Fruit fly (Drosophila melanogaster): Measurements from ENCODE around the gene CG15160.

DNA sequence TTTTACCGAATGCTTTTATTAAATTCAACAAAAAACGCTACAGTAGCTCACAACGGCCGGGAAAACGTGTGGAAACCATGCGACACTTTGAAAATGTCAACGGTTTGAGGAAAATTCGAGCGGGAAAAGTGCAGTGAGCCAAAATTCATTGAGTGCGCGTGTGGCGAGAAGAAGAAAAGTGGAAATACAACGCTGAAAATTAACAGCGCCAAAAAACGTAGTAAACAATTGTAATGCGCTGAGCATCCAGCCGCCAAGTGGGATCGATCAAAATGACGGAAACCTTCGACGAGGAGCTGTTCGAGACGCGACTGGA, 209 bp downstream of the CG15160 start:
- no peak for TF ChIP-seq CG14655 (GFP tag; optimal IDR thresholded peaks at IDR 0.05)
- no peak for TF ChIP-seq CG34367 (tag; optimal IDR thresholded peaks at IDR 0.05)
- TF ChIP-seq CG12605 (GFP tag; IDR thresholded peaks at IDR 0.05), result no peak
- TF ChIP-seq CG15710 (tag; optimal IDR thresholded peaks at IDR 0.05), result no peak
- no peak for TF ChIP-seq CG8159 (tag; optimal IDR thresholded peaks at IDR 0.05)
- TF ChIP-seq CG4496 (GFP tag; IDR thresholded peaks at IDR 0.05), result no peak
- TF ChIP-seq CG10348 (GFP tag; IDR thresholded peaks at IDR 0.05), result no peak
- no peak for TF ChIP-seq D1 (tag; optimal IDR thresholded peaks at IDR 0.05)

Data from whole organism, pupa.